Worm (Caenorhabditis elegans) whole organism, L3 larva: ENCODE data around the gene bath-42.
A peak's percentile ranks its signal among the peaks of the same experiment; 100 is the strongest.

ENCODE experiments used
- ZK546.5 ChIP-seq: sonication (generic microtip); optimal IDR thresholded peaks from 2 replicates; lab custom pipeline; 2017; ENCODE audit warnings: missing biosample characterization, missing genetic modification characterization
- aly-2 ChIP-seq: fragments of 150-350 bp; optimal IDR thresholded peaks from 2 replicates; lab custom pipeline; 2014; ENCODE audit warnings: missing biosample characterization, missing genetic modification characterization
- ama-1 ChIP-seq: fragments of 150-350 bp; optimal IDR thresholded peaks from 2 replicates; lab custom pipeline; 2018
- ceh-16 ChIP-seq: sonication (generic microtip); optimal IDR thresholded peaks from 2 replicates; lab custom pipeline; 2017; ENCODE audit warnings: missing biosample characterization, missing genetic modification characterization
- ceh-28 ChIP-seq: fragments of 150-350 bp; optimal IDR thresholded peaks from 2 replicates; lab custom pipeline; 2014; ENCODE audit warnings: missing biosample characterization, missing genetic modification reagents, missing genetic modification characterization
- ceh-82 ChIP-seq: fragments of 150-350 bp; optimal IDR thresholded peaks from 2 replicates; lab custom pipeline; 2014; ENCODE audit warnings: missing biosample characterization, missing genetic modification characterization
- ceh-9 ChIP-seq: sonication (generic microtip); optimal IDR thresholded peaks from 2 replicates; lab custom pipeline; 2018; ENCODE audit warnings: missing biosample characterization, missing genetic modification characterization
- daf-12 ChIP-seq: fragments of 150-350 bp; optimal IDR thresholded peaks from 2 replicates; lab custom pipeline; 2014; ENCODE audit warnings: missing biosample characterization, missing genetic modification reagents, missing genetic modification characterization
- egl-27 ChIP-seq: sonication (generic microtip); optimal IDR thresholded peaks from 4 replicates; lab custom pipeline; 2017; ENCODE audit warnings: missing biosample characterization, missing genetic modification reagents, missing genetic modification characterization
- elt-1 ChIP-seq: fragments of 150-350 bp; optimal IDR thresholded peaks from 2 replicates; lab custom pipeline; 2014; ENCODE audit warnings: missing biosample characterization, missing genetic modification characterization
- elt-2 ChIP-seq: sonication (generic microtip); optimal IDR thresholded peaks from 2 replicates; lab custom pipeline; 2016; ENCODE audit warnings: missing genetic modification reagents, mild to moderate bottlenecking, missing genetic modification characterization, missing compliant biosample characterization
- elt-3 ChIP-seq, 3 experiments: fragments of 150-350 bp in 1 of 3; sonication (generic microtip) in 2 of 3; optimal IDR thresholded peaks; 2 replicates in 2 of 3; 4 replicates in 1 of 3; lab custom pipeline; 2014 to 2017; ENCODE audit warnings: missing biosample characterization in 3 of 3, missing genetic modification characterization in 3 of 3
- eor-1 ChIP-seq, 2 experiments: fragments of 150-350 bp; optimal IDR thresholded peaks; 2 replicates each; lab custom pipeline; 2014 to 2018; ENCODE audit warnings: missing biosample characterization in 2 of 2, missing genetic modification characterization in 2 of 2
- fkh-10 ChIP-seq: sonication (generic microtip); optimal IDR thresholded peaks from 2 replicates; lab custom pipeline; 2017; ENCODE audit warnings: missing biosample characterization, missing genetic modification reagents, missing genetic modification characterization
- fkh-2 ChIP-seq: fragments of 150-350 bp; optimal IDR thresholded peaks from 2 replicates; lab custom pipeline; 2014; ENCODE audit warnings: missing biosample characterization, missing genetic modification reagents, missing genetic modification characterization
- fos-1 ChIP-seq: fragments of 150-350 bp; optimal IDR thresholded peaks from 2 replicates; lab custom pipeline; 2014; ENCODE audit warnings: missing biosample characterization, missing genetic modification characterization
- lin-15B ChIP-seq: fragments of 150-350 bp; optimal IDR thresholded peaks from 2 replicates; lab custom pipeline; 2014; ENCODE audit warnings: missing biosample characterization, missing genetic modification characterization
- lin-39 ChIP-seq: fragments of 150-350 bp; optimal IDR thresholded peaks from 2 replicates; lab custom pipeline; 2018; ENCODE audit warnings: missing biosample characterization, missing genetic modification reagents, missing genetic modification characterization
- lsy-12 ChIP-seq: sonication (generic microtip); optimal IDR thresholded peaks from 2 replicates; lab custom pipeline; 2016; ENCODE audit warnings: mild to moderate bottlenecking, missing genetic modification characterization, missing compliant biosample characterization
- mdl-1 ChIP-seq: fragments of 150-350 bp; optimal IDR thresholded peaks from 2 replicates; lab custom pipeline; 2014; ENCODE audit warnings: missing biosample characterization, missing genetic modification characterization
- mml-1 ChIP-seq: fragments of 150-350 bp; sonication (generic microtip); optimal IDR thresholded peaks from 3 replicates; lab custom pipeline; 2014; ENCODE audit warnings: missing biosample characterization, missing genetic modification characterization
- nfya-1 ChIP-seq: sonication (generic microtip); optimal IDR thresholded peaks from 2 replicates; lab custom pipeline; 2017; ENCODE audit warnings: missing genetic modification characterization, mild to moderate bottlenecking, missing compliant biosample characterization, antibody characterized with exemption, moderate library complexity; ENCODE audit not compliant: insufficient read depth
- nhr-11 ChIP-seq: fragments of 150-350 bp; optimal IDR thresholded peaks from 2 replicates; lab custom pipeline; 2014; ENCODE audit warnings: missing biosample characterization, missing genetic modification characterization
- nhr-12 ChIP-seq: fragments of 150-350 bp; optimal IDR thresholded peaks from 2 replicates; lab custom pipeline; 2014; ENCODE audit warnings: missing biosample characterization, missing genetic modification characterization
- nhr-25 ChIP-seq: sonication (generic microtip); optimal IDR thresholded peaks from 2 replicates; lab custom pipeline; 2017; ENCODE audit warnings: missing biosample characterization, missing genetic modification characterization
- nhr-28 ChIP-seq: fragments of 150-350 bp; optimal IDR thresholded peaks from 2 replicates; lab custom pipeline; 2014; ENCODE audit warnings: missing biosample characterization, missing genetic modification characterization
- nhr-43 ChIP-seq: sonication (generic microtip); optimal IDR thresholded peaks from 2 replicates; lab custom pipeline; 2016; ENCODE audit warnings: mild to moderate bottlenecking, missing genetic modification characterization, missing compliant biosample characterization; ENCODE audit not compliant: poor library complexity, severe bottlenecking
- nhr-67 ChIP-seq: fragments of 150-350 bp; optimal IDR thresholded peaks from 2 replicates; lab custom pipeline; 2014; ENCODE audit warnings: missing biosample characterization, missing genetic modification characterization
- nhr-76 ChIP-seq: fragments of 150-350 bp; sonication (generic microtip); optimal IDR thresholded peaks from 5 replicates; lab custom pipeline; 2014; ENCODE audit warnings: missing biosample characterization, missing genetic modification characterization
- nhr-77 ChIP-seq: fragments of 150-350 bp; optimal IDR thresholded peaks from 2 replicates; lab custom pipeline; 2014; ENCODE audit warnings: missing biosample characterization, missing genetic modification characterization
- pha-4 ChIP-seq: fragments of 150-350 bp; optimal IDR thresholded peaks from 2 replicates; lab custom pipeline; 2014; ENCODE audit warnings: missing biosample characterization, missing genetic modification reagents, missing genetic modification characterization
- sea-2 ChIP-seq: fragments of 150-350 bp; sonication (generic microtip); optimal IDR thresholded peaks from 4 replicates; lab custom pipeline; 2014; ENCODE audit warnings: missing biosample characterization, missing genetic modification reagents, missing genetic modification characterization
- skn-1 ChIP-seq: fragments of 150-350 bp; optimal IDR thresholded peaks from 2 replicates; lab custom pipeline; 2014; ENCODE audit warnings: missing biosample characterization, missing genetic modification characterization
- snpc-4 ChIP-seq: fragments of 150-350 bp; optimal IDR thresholded peaks from 2 replicates; lab custom pipeline; 2014; ENCODE audit warnings: missing biosample characterization, missing genetic modification characterization
- tbx-2 ChIP-seq: sonication (generic microtip); optimal IDR thresholded peaks from 2 replicates; lab custom pipeline; 2016; ENCODE audit warnings: mild to moderate bottlenecking, missing genetic modification characterization, missing compliant biosample characterization
- unc-39 ChIP-seq: sonication (generic microtip); optimal IDR thresholded peaks from 4 replicates; lab custom pipeline; 2017; ENCODE audit warnings: missing biosample characterization, missing genetic modification characterization
- unc-62 ChIP-seq: fragments of 150-350 bp; sonication (generic microtip); optimal IDR thresholded peaks from 4 replicates; lab custom pipeline; 2014; ENCODE audit warnings: missing biosample characterization, missing genetic modification reagents, missing genetic modification characterization
- zag-1 ChIP-seq: fragments of 150-350 bp; optimal IDR thresholded peaks from 2 replicates; lab custom pipeline; 2014; ENCODE audit warnings: missing biosample characterization, missing genetic modification characterization
- ztf-4 ChIP-seq: fragments of 150-350 bp; optimal IDR thresholded peaks from 2 replicates; lab custom pipeline; 2014; ENCODE audit warnings: missing biosample characterization, missing genetic modification characterization

bath-42 gene

ce11 chrIII:8144574-8145065 is 18.6 kb downstream of the bath-42 start, which contains the start of the genes C14B9.8 and mrpl-18:
Gene C14B9.8 (minus strand): TSS chrIII:8144629.
Gene mrpl-18 (plus strand): TSS chrIII:8145015.
- peak; percentile 73 for TF ChIP-seq nhr-43 (tag; lab: Kevin White, UChicago)
- no peak for TF ChIP-seq daf-12 (tag; lab: Kevin White, UChicago)
- no peak for TF ChIP-seq mml-1 (tag; lab: Kevin White, UChicago)
- peak; percentile 15 for TF ChIP-seq nhr-25 (tag; lab: Kevin White, UChicago)
- TF ChIP-seq nhr-12 (tag; lab: Kevin White, UChicago): no peak
- peak; percentile 68 for TF ChIP-seq pha-4 (tag; lab: Kevin White, UChicago)
- peak; percentile 6 for TF ChIP-seq ceh-82 (tag; lab: Kevin White, UChicago)
- TF ChIP-seq ZK546.5 (tag; lab: Kevin White, UChicago): no peak
- peak; percentile 32 for TF ChIP-seq skn-1 (tag; lab: Kevin White, UChicago)
- no peak for TF ChIP-seq nhr-76
- TF ChIP-seq elt-2: peak; percentile 10
- no peak for TF ChIP-seq nhr-77 (tag; lab: Kevin White, UChicago)
- peak; percentile 84 for TF ChIP-seq lin-15B (tag; lab: Kevin White, UChicago)
- no peak for TF ChIP-seq elt-3 (tag; optimal IDR thresholded peaks at IDR 0.05; lab: Kevin White, UChicago)
- TF ChIP-seq ama-1 (lab: Kevin White, UChicago): no peak
- TF ChIP-seq nfya-1 (tag; lab: Kevin White, UChicago): peak; percentile 70
- no peak for TF ChIP-seq sea-2 (GFP tag; lab: Kevin White, UChicago)
- TF ChIP-seq lin-39: peak; percentile 30
- no peak for TF ChIP-seq nhr-11 (tag; lab: Kevin White, UChicago)
- TF ChIP-seq unc-62 (GFP tag; lab: Kevin White, UChicago): no peak
- no peak for TF ChIP-seq snpc-4 (tag; lab: Kevin White, UChicago)
- TF ChIP-seq unc-39 (tag; lab: Kevin White, UChicago): no peak
- no peak for TF ChIP-seq lsy-12 (tag; lab: Kevin White, UChicago)
- TF ChIP-seq ceh-9: no peak
- no peak for TF ChIP-seq elt-1 (tag; lab: Kevin White, UChicago)

DNA sequence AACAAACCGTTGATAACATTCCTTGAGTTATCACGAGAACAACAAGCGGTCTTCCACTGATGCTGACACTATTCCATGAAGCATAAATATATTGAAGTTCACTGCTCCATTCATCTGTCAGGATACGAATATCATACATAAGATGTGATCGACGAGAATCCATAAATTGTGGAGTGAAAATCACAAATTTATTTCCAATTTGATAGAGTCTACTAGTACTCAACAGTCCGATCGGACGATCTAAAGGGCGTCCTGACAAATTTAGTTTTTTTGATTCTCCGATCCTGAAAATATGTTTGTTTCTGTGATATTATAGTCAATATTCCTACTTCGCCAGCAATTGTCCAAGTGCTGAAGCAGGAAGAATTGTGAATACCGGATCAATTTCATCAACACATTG is 21.0 kb downstream of the bath-42 start:
- TF ChIP-seq egl-27 (tag; lab: Kevin White, UChicago) (no peak), tbx-2 (tag; lab: Kevin White, UChicago) (no peak), ceh-82 (tag; lab: Kevin White, UChicago) (no peak), eor-1 (tag; optimal IDR thresholded peaks at IDR 0.05; lab: Kevin White, UChicago) (no peak), sea-2 (GFP tag; lab: Kevin White, UChicago) (no peak), nhr-28 (tag; lab: Kevin White, UChicago) (no peak), zag-1 (tag; lab: Kevin White, UChicago) (no peak), ceh-16 (tag; lab: Kevin White, UChicago) (no peak), fkh-2 (tag; lab: Kevin White, UChicago) (no peak), mdl-1 (no peak)
- TF ChIP-seq, all 47 proteins: peak for 0

DNA sequence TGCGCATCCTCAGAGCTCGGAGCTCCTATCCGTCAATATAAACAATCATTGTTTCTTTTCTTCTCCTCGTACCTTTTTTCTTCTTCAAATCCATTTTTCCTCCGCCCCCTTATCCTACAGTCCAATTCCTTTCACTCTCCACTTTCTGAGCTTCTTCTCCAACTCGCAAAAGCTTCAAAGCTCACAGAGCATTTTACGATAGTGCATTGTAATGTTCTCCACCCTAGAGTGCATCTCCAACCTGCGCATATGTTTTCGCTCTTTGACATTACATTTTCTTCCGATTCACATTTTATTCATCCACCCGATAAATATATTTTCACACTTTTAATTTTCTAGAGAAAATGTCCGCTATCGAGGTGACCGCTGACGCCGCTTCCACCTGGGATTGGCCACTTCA is 25.4 kb downstream of the bath-42 start, which contains the start of gene hsp-12.2:
TSS of gene hsp-12.2 (plus strand) at position 301 of the 400 bp plus-strand sequence.
- TF ChIP-seq nhr-76 (no peak), fkh-10 (GFP tag; lab: Kevin White, UChicago) (no peak), ceh-28 (tag; lab: Kevin White, UChicago) (no peak), elt-1 (tag; lab: Kevin White, UChicago) (no peak), pha-4 (tag; lab: Kevin White, UChicago) (peak; percentile 49)

- TF ChIP-seq ZK546.5 (tag; lab: Kevin White, UChicago): no peak
- no peak for TF ChIP-seq skn-1 (tag; lab: Kevin White, UChicago)
- TF ChIP-seq nhr-67 (tag; lab: Kevin White, UChicago): no peak
- TF ChIP-seq ceh-28 (tag; lab: Kevin White, UChicago): peak; percentile 2
- TF ChIP-seq fos-1: no peak
- peak; percentile 16 for TF ChIP-seq elt-2
- TF ChIP-seq unc-39 (tag; lab: Kevin White, UChicago): no peak
- no peak for TF ChIP-seq ztf-4
- TF ChIP-seq nhr-77 (tag; lab: Kevin White, UChicago): no peak
- TF ChIP-seq unc-62 (GFP tag; lab: Kevin White, UChicago): no peak
- peak; percentile 80 for TF ChIP-seq aly-2
- peak; percentile 82 for TF ChIP-seq pha-4 (tag; lab: Kevin White, UChicago)
- TF ChIP-seq lin-15B (tag; lab: Kevin White, UChicago): no peak
- no peak for TF ChIP-seq fkh-2 (tag; lab: Kevin White, UChicago)
These were observed 26.6 kb downstream of the bath-42 start for ce11 chrIII:8136517-8137099.
